Worm (Caenorhabditis elegans) whole organism, late embryonic: ENCODE data around the gene H04M03.11.

Experiments
- C08G9.2 ChIP-seq: sonication (generic microtip); optimal IDR thresholded peaks from 2 replicates; lab custom pipeline; 2016; ENCODE audit warnings: mild to moderate bottlenecking, missing genetic modification characterization, moderate library complexity, missing compliant biosample characterization
- F13H6.1 ChIP-seq: sonication (generic microtip); optimal IDR thresholded peaks from 2 replicates; lab custom pipeline; 2016; ENCODE audit warnings: missing genetic modification characterization, missing compliant biosample characterization
- K02D7.2 ChIP-seq: sonication (generic microtip); optimal IDR thresholded peaks from 2 replicates; lab custom pipeline; 2017; ENCODE audit warnings: mild to moderate bottlenecking, missing genetic modification characterization, missing compliant biosample characterization
- K09A11.1 ChIP-seq: sonication (generic microtip); optimal IDR thresholded peaks from 2 replicates; lab custom pipeline; 2017; ENCODE audit warnings: antibody characterized with exemption, mild to moderate bottlenecking, missing genetic modification characterization, missing compliant biosample characterization; ENCODE audit not compliant: insufficient read depth
- Y22D7AL.16 ChIP-seq: sonication (generic microtip); optimal IDR thresholded peaks from 2 replicates; lab custom pipeline; 2016; ENCODE audit warnings: missing genetic modification characterization, missing compliant biosample characterization
- ceh-14 ChIP-seq: sonication (generic microtip); optimal IDR thresholded peaks from 2 replicates; lab custom pipeline; 2016; ENCODE audit warnings: missing genotype, missing genetic modification characterization, missing compliant biosample characterization
- ceh-18 ChIP-seq: sonication (generic microtip); optimal IDR thresholded peaks from 2 replicates; lab custom pipeline; 2016; ENCODE audit warnings: missing genetic modification characterization, missing compliant biosample characterization
- ceh-19 ChIP-seq: fragments of 200-800 bp; sonication (Bioruptor generic); optimal IDR thresholded peaks from 2 replicates; lab custom pipeline; 2018; ENCODE audit warnings: mild to moderate bottlenecking, missing genetic modification characterization, missing compliant biosample characterization
- ceh-24 ChIP-seq: sonication (generic microtip); optimal IDR thresholded peaks from 2 replicates; lab custom pipeline; 2016; ENCODE audit warnings: mild to moderate bottlenecking, missing genetic modification characterization, missing compliant biosample characterization
- ceh-31 ChIP-seq: sonication (generic microtip); optimal IDR thresholded peaks from 2 replicates; lab custom pipeline; 2016; ENCODE audit warnings: missing genetic modification characterization, missing compliant biosample characterization
- ceh-34 ChIP-seq: sonication (generic microtip); optimal IDR thresholded peaks from 2 replicates; lab custom pipeline; 2016; ENCODE audit warnings: mild to moderate bottlenecking, missing genetic modification characterization, missing compliant biosample characterization
- ceh-45 ChIP-seq: fragments of 200-800 bp; sonication (Bioruptor generic); IDR thresholded peaks from 2 replicates; pipeline ENCODE4 v1.3.6; 2022; ENCODE audit warnings: missing genetic modification reagents, missing genetic modification characterization, missing compliant biosample characterization
- ceh-9 ChIP-seq: sonication (generic microtip); optimal IDR thresholded peaks from 2 replicates; lab custom pipeline; 2016; ENCODE audit warnings: mild to moderate bottlenecking, missing genetic modification characterization, inconsistent platforms, missing compliant biosample characterization
- dmd-4 ChIP-seq: sonication (generic microtip); optimal IDR thresholded peaks from 2 replicates; lab custom pipeline; 2016; ENCODE audit warnings: borderline replicate concordance, missing genetic modification characterization, missing compliant biosample characterization
- dve-1 ChIP-seq: sonication (generic microtip); optimal IDR thresholded peaks from 2 replicates; lab custom pipeline; 2017; ENCODE audit warnings: antibody characterized with exemption, mild to moderate bottlenecking, missing genetic modification characterization, missing compliant biosample characterization
- elt-4 ChIP-seq: sonication (generic microtip); optimal IDR thresholded peaks from 2 replicates; lab custom pipeline; 2016; ENCODE audit warnings: missing genetic modification characterization, missing compliant biosample characterization
- ets-4 ChIP-seq: sonication (generic microtip); optimal IDR thresholded peaks from 2 replicates; lab custom pipeline; 2016; ENCODE audit warnings: missing genetic modification characterization, missing compliant biosample characterization
- hlh-13 ChIP-seq: fragments of 200-800 bp; sonication (Bioruptor generic); optimal IDR thresholded peaks from 2 replicates; lab custom pipeline; 2018; ENCODE audit warnings: mild to moderate bottlenecking, missing genetic modification characterization, missing compliant biosample characterization
- hlh-15 ChIP-seq: sonication (generic microtip); optimal IDR thresholded peaks from 2 replicates; lab custom pipeline; 2016; ENCODE audit warnings: missing genetic modification characterization, missing compliant biosample characterization
- hlh-30 ChIP-seq: sonication (generic microtip); optimal IDR thresholded peaks from 2 replicates; lab custom pipeline; 2017; ENCODE audit warnings: antibody characterized with exemption, missing genetic modification characterization, missing compliant biosample characterization; ENCODE audit not compliant: insufficient read depth
- lin-11 ChIP-seq: fragments of 200-800 bp; sonication (Bioruptor generic); optimal IDR thresholded peaks from 2 replicates; lab custom pipeline; 2018; ENCODE audit warnings: mild to moderate bottlenecking, missing genetic modification characterization, missing compliant biosample characterization
- mec-3 ChIP-seq: sonication (generic microtip); optimal IDR thresholded peaks from 2 replicates; lab custom pipeline; 2016; ENCODE audit warnings: borderline replicate concordance, missing genetic modification characterization, missing compliant biosample characterization
- nhr-11 ChIP-seq: fragments of 150-350 bp; optimal IDR thresholded peaks from 2 replicates; lab custom pipeline; 2014; ENCODE audit warnings: missing biosample characterization, missing genetic modification characterization
- npax-4 ChIP-seq: sonication (generic microtip); optimal IDR thresholded peaks from 2 replicates; lab custom pipeline; 2016; ENCODE audit warnings: missing genetic modification characterization, missing compliant biosample characterization
- pat-9 ChIP-seq: fragments of 200-800 bp; sonication (Bioruptor generic); optimal IDR thresholded peaks from 2 replicates; lab custom pipeline; 2018; ENCODE audit warnings: mild to moderate bottlenecking, missing genetic modification characterization, moderate library complexity, missing compliant biosample characterization
- pax-1 ChIP-seq: fragments of 150-350 bp; optimal IDR thresholded peaks from 2 replicates; lab custom pipeline; 2014; ENCODE audit warnings: missing biosample characterization, missing genetic modification characterization
- pros-1 ChIP-seq: fragments of 150-350 bp; optimal IDR thresholded peaks from 2 replicates; lab custom pipeline; 2014; ENCODE audit warnings: missing biosample characterization, missing genetic modification reagents, missing genetic modification characterization
- rnt-1 ChIP-seq: sonication (generic microtip); optimal IDR thresholded peaks from 2 replicates; lab custom pipeline; 2016; ENCODE audit warnings: missing genetic modification characterization, missing compliant biosample characterization
- sdc-2 ChIP-seq: sonication (generic microtip); optimal IDR thresholded peaks from 2 replicates; lab custom pipeline; 2016; ENCODE audit warnings: missing genotype, missing genetic modification characterization, missing compliant biosample characterization
- sox-2 ChIP-seq: fragments of 200-800 bp; sonication (Bioruptor generic); IDR thresholded peaks from 2 replicates; pipeline ENCODE4 v1.3.6; 2022; ENCODE audit warnings: missing genetic modification reagents, missing genetic modification characterization, missing compliant biosample characterization
- sox-4 ChIP-seq: sonication (generic microtip); optimal IDR thresholded peaks from 2 replicates; lab custom pipeline; 2017; ENCODE audit warnings: mild to moderate bottlenecking, missing genetic modification characterization, inconsistent platforms, missing compliant biosample characterization
- syd-9 ChIP-seq: sonication (generic microtip); optimal IDR thresholded peaks from 2 replicates; lab custom pipeline; 2016; ENCODE audit warnings: mild to moderate bottlenecking, missing genetic modification characterization, moderate library complexity, missing compliant biosample characterization
- tbx-7 ChIP-seq: sonication (generic microtip); optimal IDR thresholded peaks from 2 replicates; lab custom pipeline; 2016; ENCODE audit warnings: missing genotype, missing genetic modification characterization, missing compliant biosample characterization
- ttx-3 ChIP-seq: sonication (generic microtip); optimal IDR thresholded peaks from 2 replicates; lab custom pipeline; 2016; ENCODE audit warnings: missing genetic modification reagents, missing genetic modification characterization, missing compliant biosample characterization
- unc-3 ChIP-seq, 2 experiments: fragments of 200-800 bp in 1 of 2; sonication (Bioruptor generic) in 1 of 2; sonication (generic microtip) in 1 of 2; conservative IDR thresholded peaks in 1 of 2; optimal IDR thresholded peaks in 1 of 2; 2 replicates each; pipeline versions ENCODE4 v1.3.6 to Lab custom; 2016 to 2022; ENCODE audit warnings: missing compliant biosample characterization in 2 of 2, missing genetic modification characterization in 2 of 2, missing genetic modification reagents in 1 of 2

The H04M03.11 gene

DNA sequence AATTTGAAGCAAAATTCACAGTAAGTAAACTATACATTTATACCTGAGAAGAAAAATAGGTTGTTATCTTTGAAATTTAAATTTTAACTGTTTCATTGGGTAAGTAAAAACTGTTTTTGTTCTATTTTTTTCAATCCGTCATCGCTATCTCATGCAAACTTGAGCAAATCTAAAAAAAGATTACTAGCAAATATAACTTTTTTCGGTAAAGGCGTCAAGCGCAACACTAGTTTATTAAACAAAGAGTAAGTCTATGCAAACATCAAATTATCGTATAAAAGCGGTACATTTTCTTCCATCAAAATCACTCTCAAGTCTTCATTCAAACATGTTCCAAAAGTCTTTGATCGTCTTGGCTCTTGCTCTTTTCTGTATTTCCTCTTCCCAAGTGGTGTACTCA lies 10.8 kb upstream of the H04M03.11 start, which contains the start of gene nspb-6:
Gene nspb-6 (plus strand): TSS at position 301 of the 400 bp plus-strand sequence.
- TF ChIP-seq ceh-14: no peak

DNA sequence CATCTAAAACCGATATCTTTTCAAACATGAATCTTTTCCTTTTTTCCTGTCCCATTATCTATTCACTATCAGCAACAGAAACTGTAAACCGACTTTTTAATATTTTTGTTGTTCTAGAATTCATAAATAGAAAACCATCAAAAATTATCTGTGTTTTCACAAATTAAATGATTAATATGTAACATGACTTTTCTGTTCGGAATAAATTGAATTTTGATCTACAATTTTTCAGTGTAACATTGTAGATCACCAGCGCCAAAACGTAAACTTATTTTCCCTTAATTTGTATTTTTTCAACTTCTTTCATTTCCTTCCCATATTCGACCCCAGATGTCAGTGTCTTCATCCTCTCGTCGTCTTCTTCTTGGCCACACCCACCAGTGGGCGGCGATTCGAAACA lies 6.9 kb upstream of the H04M03.11 start, which contains the start of gene H04M03.3:
Gene H04M03.3 (plus strand): TSS at position 301 of the 400 bp plus-strand sequence.
- TF ChIP-seq sdc-2 (tag; lab: Kevin White, UChicago) (no peak), hlh-15 (tag; lab: Kevin White, UChicago) (no peak), rnt-1 (tag; lab: Kevin White, UChicago) (no peak), pax-1 (tag; lab: Kevin White, UChicago) (no peak), ceh-9 (tag; lab: Kevin White, UChicago) (no peak), hlh-30 (tag; lab: Kevin White, UChicago) (no peak), hlh-13 (GFP tag; lab: Kevin White, UChicago) (no peak), dmd-4 (no peak), pat-9 (tag; lab: Kevin White, UChicago) (no peak), syd-9 (tag; lab: Kevin White, UChicago) (no peak), K09A11.1 (no peak), npax-4 (no peak), mec-3 (tag; lab: Kevin White, UChicago) (no peak), Y22D7AL.16 (tag; lab: Kevin White, UChicago) (no peak), ceh-19 (GFP tag; lab: Kevin White, UChicago) (no peak), ceh-14 (no peak), F13H6.1 (tag; lab: Kevin White, UChicago) (no peak), elt-4 (no peak)
- TF ChIP-seq, all 69 proteins: peak for 0

DNA sequence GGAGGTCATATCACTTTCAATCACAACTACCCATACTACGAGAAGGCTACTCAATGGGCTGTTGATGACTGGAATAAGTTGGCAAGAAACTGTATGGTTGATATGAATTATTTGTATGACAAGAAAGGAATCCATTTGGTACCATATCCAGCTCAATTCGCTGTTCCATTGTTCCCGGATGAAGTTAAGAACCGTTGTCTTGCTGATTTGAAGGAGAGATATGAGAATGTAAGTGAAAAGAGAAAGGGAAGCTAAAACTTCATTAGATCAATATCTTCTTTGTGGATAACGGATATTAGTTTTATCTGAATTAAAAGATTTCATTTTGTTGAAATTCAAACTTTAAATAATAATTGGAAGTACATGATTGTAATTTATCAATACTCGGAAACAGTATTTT lies 2.2 kb upstream of the H04M03.11 start:
- TF ChIP-seq ttx-3: no peak
- no peak for TF ChIP-seq hlh-13 (GFP tag; lab: Kevin White, UChicago)
- TF ChIP-seq dve-1 (tag; lab: Kevin White, UChicago): no peak
- no peak for TF ChIP-seq pros-1 (tag; lab: Kevin White, UChicago)
- no peak for TF ChIP-seq nhr-11 (tag; lab: Kevin White, UChicago)
- no peak for TF ChIP-seq C08G9.2 (tag; lab: Kevin White, UChicago)
- TF ChIP-seq pat-9 (tag; lab: Kevin White, UChicago): no peak
- TF ChIP-seq ceh-45 (GFP tag; lab: Robert Waterston, UW): no peak
- no peak for TF ChIP-seq lin-11 (tag; lab: Kevin White, UChicago)
- TF ChIP-seq ets-4 (tag; lab: Kevin White, UChicago): no peak
- no peak for TF ChIP-seq rnt-1 (tag; lab: Kevin White, UChicago)
- TF ChIP-seq ceh-18: no peak
- no peak for TF ChIP-seq tbx-7
- no peak for TF ChIP-seq ceh-34 (tag; lab: Kevin White, UChicago)
- TF ChIP-seq K02D7.2 (tag; lab: Kevin White, UChicago): no peak
- TF ChIP-seq ceh-31: no peak
- no peak for TF ChIP-seq ceh-24 (tag; lab: Kevin White, UChicago)
- no peak for TF ChIP-seq sox-4 (tag; lab: Kevin White, UChicago)
- TF ChIP-seq sox-2 (GFP tag; lab: Robert Waterston, UW): no peak
- TF ChIP-seq mec-3 (tag; lab: Kevin White, UChicago): no peak

DNA sequence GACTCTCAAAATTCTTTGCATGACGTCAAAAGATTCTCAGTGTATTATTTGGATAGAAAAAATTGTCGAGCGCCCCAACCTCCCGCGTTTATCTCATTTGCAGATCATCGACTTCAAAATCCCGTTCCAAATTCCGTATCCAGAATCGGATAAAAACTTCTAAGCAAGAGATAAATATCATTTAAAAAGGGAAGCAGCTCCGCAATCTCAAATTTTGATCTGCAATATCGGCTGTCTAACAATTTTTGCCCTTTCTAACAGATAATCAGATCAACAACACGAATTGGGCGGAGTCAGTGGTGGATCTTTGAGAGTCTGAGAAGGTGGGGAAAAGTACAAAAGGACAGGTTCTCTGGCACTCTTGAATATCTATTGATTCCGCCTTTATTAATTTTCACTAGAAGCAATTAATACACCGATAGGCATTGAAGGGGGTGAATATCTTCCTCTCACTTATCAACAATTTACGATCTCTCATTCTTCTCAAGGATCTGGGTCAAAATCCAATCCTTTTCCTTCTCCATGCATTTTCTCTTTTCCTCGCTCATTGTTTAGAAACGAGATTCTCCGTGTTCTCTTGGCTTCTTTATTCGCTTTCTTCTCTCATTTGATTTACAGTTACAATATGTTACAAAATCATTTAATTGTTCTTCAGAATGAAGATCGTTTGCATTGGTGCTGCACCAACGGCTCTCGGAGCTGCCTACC lies 934 bp upstream of the H04M03.11 start, which contains the start of gene glf-1:
Gene glf-1 (plus strand): TSS at position 656 of the 708 bp plus-strand sequence.
- TF ChIP-seq unc-3 (GFP tag; conservative IDR thresholded peaks at IDR 0.05; lab: Robert Waterston, UW) (no peak), unc-3 (tag; optimal IDR thresholded peaks at IDR 0.05; lab: Kevin White, UChicago) (no peak)
